Worm (Caenorhabditis elegans) whole organism, midembryonic: ENCODE data around the gene allo-1.
"Not testable (repeated sequence)": the region's sequence is repeated elsewhere in the genome, so short reads cannot be mapped to it uniquely, and the experiment has no call there.

ENCODE experiments used
- T22C8.4 ChIP-seq: fragments of 200-800 bp; sonication (Bioruptor generic); IDR thresholded peaks from 2 replicates; pipeline ENCODE4 v1.3.6; 2022; ENCODE audit warnings: missing genetic modification characterization, missing compliant biosample characterization
- cog-1 ChIP-seq: sonication (generic microtip); optimal IDR thresholded peaks from 2 replicates; lab custom pipeline; 2016; ENCODE audit warnings: missing genetic modification characterization, missing compliant biosample characterization
- flt-1 ChIP-seq: fragments of 200-800 bp; sonication (Bioruptor generic); IDR thresholded peaks from 2 replicates; pipeline ENCODE4 v1.3.6; 2022; ENCODE audit warnings: missing genetic modification characterization, missing compliant biosample characterization
- klf-2 ChIP-seq: fragments of 200-800 bp; sonication (Bioruptor generic); conservative IDR thresholded peaks from 2 replicates; pipeline ENCODE4 v1.3.6; 2022; ENCODE audit warnings: missing genetic modification reagents, missing genetic modification characterization, missing compliant biosample characterization
- med-1 ChIP-seq: sonication (generic microtip); optimal IDR thresholded peaks from 2 replicates; lab custom pipeline; 2017; ENCODE audit warnings: missing genetic modification characterization, mild to moderate bottlenecking, missing compliant biosample characterization, antibody characterized with exemption, missing genetic modification reagents; ENCODE audit not compliant: insufficient read depth
- ref-1 ChIP-seq: fragments of 200-800 bp; sonication (Bioruptor generic); conservative IDR thresholded peaks from 2 replicates; pipeline ENCODE4 v1.3.6; 2022; ENCODE audit warnings: missing genetic modification reagents, missing genetic modification characterization, missing compliant biosample characterization
- tab-1 ChIP-seq: fragments of 200-800 bp; sonication (Bioruptor generic); IDR thresholded peaks from 2 replicates; pipeline ENCODE4 v1.3.6; 2022; ENCODE audit warnings: missing genetic modification characterization, missing compliant biosample characterization
- ztf-23 ChIP-seq: fragments of 200-800 bp; sonication (Bioruptor generic); IDR thresholded peaks from 2 replicates; pipeline ENCODE4 v1.3.6; 2022; ENCODE audit warnings: missing genetic modification reagents, missing genetic modification characterization, missing compliant biosample characterization
- ztf-29 ChIP-seq: fragments of 200-800 bp; sonication (Bioruptor generic); IDR thresholded peaks from 2 replicates; pipeline ENCODE4 v1.3.6; 2022; ENCODE audit warnings: missing genetic modification reagents, missing genetic modification characterization, missing compliant biosample characterization

Gene allo-1

DNA sequence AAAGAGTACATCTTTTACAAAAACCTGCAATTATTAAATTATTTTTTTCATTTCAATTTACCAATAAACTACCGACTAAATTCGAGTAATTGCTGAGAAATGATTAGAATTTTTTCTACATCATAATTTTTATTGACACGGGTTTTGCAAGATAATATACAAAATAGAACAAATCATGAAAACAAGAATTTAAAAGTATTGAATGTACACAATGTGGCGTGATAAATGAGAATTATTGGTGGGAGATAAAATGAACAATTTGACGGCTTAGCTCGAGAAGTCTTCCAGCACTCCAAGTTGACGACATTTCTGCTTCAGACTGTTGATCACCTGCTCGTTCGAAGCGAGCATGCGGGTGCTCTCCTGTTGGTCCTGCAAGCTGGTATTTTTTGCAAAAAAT is 1.7 kb downstream of the allo-1 start, which contains the start of gene R102.4:
Gene R102.4, minus strand, starts transcription at position 101 of the 400 bp plus-strand sequence.
- TF ChIP-seq T22C8.4 (GFP tag; lab: Robert Waterston, UW) (no peak), ztf-23 (GFP tag; lab: Robert Waterston, UW) (no peak), med-1 (GFP tag; lab: Kevin White, UChicago) (no peak)

DNA sequence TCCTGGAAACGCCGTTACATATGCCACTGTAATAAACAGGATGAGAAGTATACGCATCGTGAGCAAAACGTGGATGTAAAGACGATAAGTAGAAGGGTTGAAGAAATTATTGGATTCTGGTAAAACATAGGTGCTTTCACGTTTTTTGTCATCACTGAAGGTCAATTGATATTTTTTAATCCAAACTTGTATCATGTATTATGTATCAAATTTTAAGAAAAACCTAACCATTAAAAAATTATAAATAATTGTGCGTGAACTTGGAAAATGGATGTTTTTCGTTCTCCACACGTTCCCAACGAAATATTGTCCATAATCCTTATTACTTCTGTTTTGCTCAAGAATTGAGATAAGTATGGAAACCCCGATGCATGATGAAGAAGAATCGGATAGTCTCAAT is 6.7 kb downstream of the allo-1 start, which contains the start of gene R102.8:
Gene R102.8, minus strand, starts transcription at position 101 of the 400 bp plus-strand sequence.
- no peak for TF ChIP-seq ztf-29 (GFP tag; lab: Robert Waterston, UW)
- no peak for TF ChIP-seq tab-1 (GFP tag; lab: Robert Waterston, UW)
- no peak for TF ChIP-seq flt-1 (GFP tag; lab: Robert Waterston, UW)
- TF ChIP-seq ztf-23 (GFP tag; lab: Robert Waterston, UW), result no peak
- TF ChIP-seq med-1 (GFP tag; lab: Kevin White, UChicago), result no peak
- no peak for TF ChIP-seq ref-1 (GFP tag; lab: Robert Waterston, UW)
- TF ChIP-seq klf-2 (GFP tag; lab: Robert Waterston, UW), result no peak
- no peak for TF ChIP-seq cog-1 (tag; lab: Kevin White, UChicago)
- no peak for TF ChIP-seq T22C8.4 (GFP tag; lab: Robert Waterston, UW)

DNA sequence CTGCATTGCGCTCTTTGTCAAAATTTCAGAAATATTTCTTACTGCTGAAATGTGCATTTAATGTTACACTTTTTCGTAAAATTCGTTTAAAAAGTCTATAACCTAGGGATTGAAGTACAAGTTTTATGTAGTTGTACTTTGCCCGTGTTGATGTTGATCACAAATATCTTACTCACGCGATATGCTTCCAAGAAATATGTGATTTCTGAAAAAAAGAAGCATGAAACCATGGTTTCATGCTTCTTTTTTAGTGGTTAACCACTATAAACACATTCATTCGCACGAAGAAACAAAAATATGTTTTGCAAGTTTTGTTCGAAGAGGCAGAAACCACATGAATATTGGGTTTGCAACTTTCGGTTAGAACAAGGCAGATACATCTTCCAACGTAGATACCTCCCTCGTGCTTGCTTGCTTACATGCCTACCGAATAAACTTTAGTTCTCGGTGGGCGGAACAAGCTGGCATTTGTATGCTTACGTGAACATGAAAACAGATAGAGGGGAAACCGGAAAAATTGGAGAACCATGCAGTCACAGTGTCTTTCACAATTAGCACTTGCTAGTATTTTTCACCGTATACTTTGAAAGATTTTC is 7.8 kb downstream of the allo-1 start, which contains the start of gene R102.3:
Gene R102.3, plus strand, starts transcription at position 546 of the 596 bp plus-strand sequence.
- TF ChIP-seq flt-1 (GFP tag; lab: Robert Waterston, UW), result no peak
- TF ChIP-seq T22C8.4 (GFP tag; lab: Robert Waterston, UW), result no peak
- TF ChIP-seq med-1 (GFP tag; lab: Kevin White, UChicago), result no peak
- TF ChIP-seq klf-2 (GFP tag; lab: Robert Waterston, UW), result no peak
- no peak for TF ChIP-seq ref-1 (GFP tag; lab: Robert Waterston, UW)

- not testable (repeated sequence) for TF ChIP-seq med-1 (GFP tag; lab: Kevin White, UChicago); T22C8.4 (GFP tag; lab: Robert Waterston, UW); ztf-29 (GFP tag; lab: Robert Waterston, UW)
Measured at ce11 chrIV:10687307-10687706, 9.6 kb downstream of the allo-1 start, which contains the start of gene R102.2. TSS of gene R102.2 (plus strand) at chrIV:10687607.

ce11 chrIV:10685758-10686157 is 11.1 kb downstream of the allo-1 start, which contains the start of the genes K08C7.6 and R102.1:
TSS of gene K08C7.6 (minus strand) at chrIV:10685858.
TSS of gene R102.1 (plus strand) at chrIV:10686048.
- TF ChIP-seq ztf-29 (GFP tag; lab: Robert Waterston, UW), result no peak
- TF ChIP-seq med-1 (GFP tag; lab: Kevin White, UChicago), result no peak
- TF ChIP-seq cog-1 (tag; lab: Kevin White, UChicago), result no peak
- no peak for TF ChIP-seq ref-1 (GFP tag; lab: Robert Waterston, UW)
- no peak for TF ChIP-seq klf-2 (GFP tag; lab: Robert Waterston, UW)
- TF ChIP-seq flt-1 (GFP tag; lab: Robert Waterston, UW), result no peak
- TF ChIP-seq ztf-23 (GFP tag; lab: Robert Waterston, UW), result no peak
- TF ChIP-seq tab-1 (GFP tag; lab: Robert Waterston, UW), result no peak
- TF ChIP-seq T22C8.4 (GFP tag; lab: Robert Waterston, UW), result no peak

DNA sequence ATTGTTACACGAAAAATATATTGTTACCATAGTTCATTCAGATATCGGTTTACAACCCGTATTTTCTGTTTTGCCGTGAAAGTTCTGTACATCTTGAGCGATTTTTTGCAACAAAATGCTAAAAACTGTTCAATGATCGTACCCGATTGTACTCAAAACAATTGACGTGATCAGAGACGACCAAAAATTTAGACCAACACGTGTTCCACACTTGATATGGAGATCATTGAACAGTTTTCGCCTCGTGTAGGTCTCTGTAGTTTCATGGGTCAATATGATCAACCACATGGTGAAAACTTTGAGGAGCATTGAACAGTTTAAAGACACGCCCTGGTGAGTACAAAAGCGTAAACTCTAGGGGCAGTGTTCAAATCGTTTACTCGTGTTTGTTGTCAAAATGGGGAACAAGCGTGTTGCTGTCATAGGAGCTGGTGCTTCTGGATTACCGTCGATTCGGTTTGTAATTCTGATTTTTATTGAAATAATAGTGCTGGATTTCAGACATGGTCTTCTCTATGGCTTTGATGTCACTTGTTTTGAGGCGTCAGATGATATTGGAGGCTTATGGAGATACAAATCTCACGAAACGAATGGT is 14.6 kb downstream of the allo-1 start, which contains the start of gene fmo-2:
Gene fmo-2, plus strand, starts transcription at position 370 of the 595 bp plus-strand sequence.
- TF ChIP-seq T22C8.4 (GFP tag; lab: Robert Waterston, UW), result no peak
- no peak for TF ChIP-seq cog-1 (tag; lab: Kevin White, UChicago)
- no peak for TF ChIP-seq flt-1 (GFP tag; lab: Robert Waterston, UW)

ce11 chrIV:10680379-10680778 is 16.5 kb downstream of the allo-1 start, which contains the start of gene K08C7.4:
TSS of gene K08C7.4 (minus strand) at chrIV:10680479.
- no peak for TF ChIP-seq tab-1 (GFP tag; lab: Robert Waterston, UW)
- TF ChIP-seq flt-1 (GFP tag; lab: Robert Waterston, UW), result no peak
- TF ChIP-seq cog-1 (tag; lab: Kevin White, UChicago), result no peak
- TF ChIP-seq ref-1 (GFP tag; lab: Robert Waterston, UW), result no peak
- TF ChIP-seq klf-2 (GFP tag; lab: Robert Waterston, UW), result no peak
- no peak for TF ChIP-seq med-1 (GFP tag; lab: Kevin White, UChicago)
- TF ChIP-seq ztf-23 (GFP tag; lab: Robert Waterston, UW), result no peak
- no peak for TF ChIP-seq T22C8.4 (GFP tag; lab: Robert Waterston, UW)
- no peak for TF ChIP-seq ztf-29 (GFP tag; lab: Robert Waterston, UW)

DNA sequence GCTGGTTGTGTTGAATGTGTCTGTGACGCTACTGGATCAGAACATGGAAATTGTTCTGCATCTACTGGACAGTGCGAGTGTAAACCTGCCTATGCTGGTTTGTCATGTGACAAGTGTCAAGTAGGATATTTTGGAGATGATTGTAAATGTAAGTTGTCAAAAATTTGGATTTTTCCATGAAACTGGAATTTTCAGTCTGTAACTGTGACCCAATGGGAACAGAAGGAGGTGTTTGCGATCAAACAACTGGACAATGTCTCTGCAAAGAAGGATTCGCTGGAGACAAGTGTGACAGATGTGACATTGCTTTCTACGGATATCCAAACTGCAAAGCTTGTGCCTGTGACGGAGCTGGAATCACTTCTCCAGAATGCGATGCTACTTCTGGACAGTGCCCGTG is 28.3 kb downstream of the allo-1 start:
- TF ChIP-seq ztf-23 (GFP tag; lab: Robert Waterston, UW) (no peak), med-1 (GFP tag; lab: Kevin White, UChicago) (no peak), tab-1 (GFP tag; lab: Robert Waterston, UW) (no peak), klf-2 (GFP tag; lab: Robert Waterston, UW) (no peak), ztf-29 (GFP tag; lab: Robert Waterston, UW) (no peak)

DNA sequence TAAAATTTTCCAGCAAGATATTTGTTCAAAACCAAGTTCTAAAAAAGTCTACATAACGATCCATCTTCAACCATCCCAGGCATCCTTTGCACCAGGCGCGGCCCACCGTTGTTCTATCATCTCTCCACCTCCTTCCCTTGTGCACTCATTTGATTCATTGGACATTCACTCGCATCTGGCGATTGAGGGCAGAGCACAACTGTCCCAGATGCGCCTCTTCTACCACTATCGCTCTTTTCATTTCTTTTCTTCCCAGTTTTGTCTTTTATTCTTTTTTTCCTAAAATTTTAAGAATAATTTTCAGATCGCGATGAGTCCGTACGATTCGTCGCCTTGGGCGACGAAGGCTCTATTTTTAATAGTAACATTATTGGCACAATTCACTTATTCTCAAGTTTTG is 30.3 kb downstream of the allo-1 start, which contains the start of gene epi-1:
Gene epi-1, plus strand, starts transcription at position 301 of the 400 bp plus-strand sequence.
- no peak for TF ChIP-seq ref-1 (GFP tag; lab: Robert Waterston, UW)
